Worm (Caenorhabditis elegans): Measurements from ENCODE around the gene ldp-1.

ldp-1 gene

DNA sequence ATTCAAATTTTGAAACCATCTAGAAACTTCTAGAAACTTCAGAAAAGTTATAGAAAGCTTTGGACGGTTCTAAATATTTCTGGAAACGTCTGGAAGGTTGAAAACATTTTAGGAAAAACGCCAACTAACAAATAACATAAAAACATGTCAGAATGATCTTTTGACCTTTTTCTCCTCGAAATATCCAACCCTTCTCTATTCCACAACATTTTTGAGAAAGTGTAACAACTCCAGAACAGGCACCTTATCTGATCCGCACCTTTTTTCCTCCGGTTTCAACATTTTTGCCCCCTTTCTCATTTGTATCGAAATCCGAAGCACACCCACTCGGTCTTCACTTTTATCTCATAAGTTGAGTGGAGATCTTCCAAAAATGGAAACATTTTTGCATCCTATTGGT, 17.0 kb upstream of the ldp-1 start, which contains the start of gene F22F7.3:
Gene F22F7.3 (plus strand): TSS at position 301 of the 400 bp plus-strand sequence.
- TF ChIP-seq fkh-6 (tag; optimal IDR thresholded peaks at IDR 0.05) (no peak), fkh-10 (GFP tag; optimal IDR thresholded peaks at IDR 0.05) (no peak), tbx-2 (tag; optimal IDR thresholded peaks at IDR 0.05) (no peak), nhr-11 (tag; optimal IDR thresholded peaks at IDR 0.05) (no peak), C08G9.2 (tag; optimal IDR thresholded peaks at IDR 0.05) (no peak), C38D4.7 (GFP tag; optimal IDR thresholded peaks at IDR 0.05) (no peak), K09A11.1 (tag; optimal IDR thresholded peaks at IDR 0.05; ENCODE audit: insufficient read depth) (no peak), lim-6 (tag; optimal IDR thresholded peaks at IDR 0.05) (no peak), dve-1 (tag; optimal IDR thresholded peaks at IDR 0.05) (no peak), ceh-19 (GFP tag; optimal IDR thresholded peaks at IDR 0.05) (no peak), ceh-48 (tag; optimal IDR thresholded peaks at IDR 0.05) (no peak), sdc-2 (tag; optimal IDR thresholded peaks at IDR 0.05) (no peak), sox-2 (GFP tag; IDR thresholded peaks at IDR 0.05) (no peak), gmeb-2 (tag; optimal IDR thresholded peaks at IDR 0.05) (no peak), pha-2 (tag; optimal IDR thresholded peaks at IDR 0.05) (no peak), eyg-1 (tag; optimal IDR thresholded peaks at IDR 0.05) (no peak), ets-4 (tag; optimal IDR thresholded peaks at IDR 0.05) (no peak), npax-4 (tag; optimal IDR thresholded peaks at IDR 0.05) (no peak)

DNA sequence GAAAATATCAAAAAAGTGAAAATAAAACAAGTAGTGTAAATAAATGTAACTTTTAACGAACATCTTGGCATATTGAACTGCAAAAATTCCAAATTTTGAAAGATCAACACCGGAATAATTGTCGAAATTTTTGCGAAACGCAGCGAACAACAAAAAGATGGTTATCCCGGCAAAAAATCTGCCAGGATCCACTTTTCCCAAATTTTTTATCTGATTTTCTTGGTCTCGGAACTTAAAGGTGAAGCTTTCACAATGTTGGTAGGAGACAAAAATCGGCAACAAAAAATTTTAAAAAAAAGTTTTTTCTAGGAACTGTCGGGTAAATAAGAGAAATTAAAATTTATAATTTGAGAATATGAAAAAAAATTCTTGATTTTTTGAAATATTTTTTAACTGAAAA, 8.8 kb upstream of the ldp-1 start, which contains the start of gene bgnt-1.2:
Gene bgnt-1.2 (minus strand): TSS at position 101 of the 400 bp plus-strand sequence.
- TF ChIP-seq ref-2 (tag; optimal IDR thresholded peaks at IDR 0.05) (no peak), elt-2 (tag; optimal IDR thresholded peaks at IDR 0.05) (no peak), npax-4 (tag; optimal IDR thresholded peaks at IDR 0.05) (no peak), zip-5 (tag; optimal IDR thresholded peaks at IDR 0.05) (no peak)

DNA sequence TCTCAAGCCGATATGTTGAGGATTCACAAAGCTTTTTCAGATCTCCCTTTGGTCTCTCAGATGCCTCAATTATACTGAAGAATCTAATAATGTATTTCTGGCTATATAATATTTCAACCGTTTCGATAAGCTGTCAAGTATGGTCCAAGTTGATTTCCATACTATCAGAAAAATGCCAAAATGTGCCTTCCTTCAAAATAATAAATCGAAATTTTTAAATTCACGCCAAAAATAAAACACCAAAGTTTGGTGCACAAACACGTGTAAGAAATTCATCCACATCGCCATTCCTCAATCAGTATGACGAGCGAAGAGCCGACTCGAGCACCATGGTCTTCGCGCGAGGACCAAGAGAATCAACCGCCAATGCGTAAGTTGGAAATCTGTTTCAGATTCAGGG, 7.8 kb upstream of the ldp-1 start, which contains the start of gene F22F7.11:
Gene F22F7.11 (plus strand): TSS at position 301 of the 400 bp plus-strand sequence.
- TF ChIP-seq che-1 (tag; optimal IDR thresholded peaks at IDR 0.05) (no peak), tbx-7 (tag; optimal IDR thresholded peaks at IDR 0.05) (no peak), fax-1 (tag; optimal IDR thresholded peaks at IDR 0.05) (no peak), unc-42 (tag; optimal IDR thresholded peaks at IDR 0.05) (no peak), ama-1 (optimal IDR thresholded peaks at IDR 0.05) (no peak), ceh-31 (tag; optimal IDR thresholded peaks at IDR 0.05) (no peak), syd-9 (tag; optimal IDR thresholded peaks at IDR 0.05) (no peak), dve-1 (tag; optimal IDR thresholded peaks at IDR 0.05) (no peak), madf-2 (tag; optimal IDR thresholded peaks at IDR 0.05) (no peak), T23F11.4 (GFP tag; optimal IDR thresholded peaks at IDR 0.05) (no peak), hlh-30 (tag; optimal IDR thresholded peaks at IDR 0.05; ENCODE audit: insufficient read depth) (no peak), odd-2 (tag; optimal IDR thresholded peaks at IDR 0.05) (no peak), ceh-45 (GFP tag; IDR thresholded peaks at IDR 0.05) (no peak), zip-5 (tag; optimal IDR thresholded peaks at IDR 0.05) (no peak), sdc-2 (tag; optimal IDR thresholded peaks at IDR 0.05) (no peak), unc-86 (tag; optimal IDR thresholded peaks at IDR 0.05) (no peak), elt-4 (tag; optimal IDR thresholded peaks at IDR 0.05) (no peak), ztf-16 (tag; optimal IDR thresholded peaks at IDR 0.05) (no peak), lim-6 (tag; optimal IDR thresholded peaks at IDR 0.05) (no peak)

DNA sequence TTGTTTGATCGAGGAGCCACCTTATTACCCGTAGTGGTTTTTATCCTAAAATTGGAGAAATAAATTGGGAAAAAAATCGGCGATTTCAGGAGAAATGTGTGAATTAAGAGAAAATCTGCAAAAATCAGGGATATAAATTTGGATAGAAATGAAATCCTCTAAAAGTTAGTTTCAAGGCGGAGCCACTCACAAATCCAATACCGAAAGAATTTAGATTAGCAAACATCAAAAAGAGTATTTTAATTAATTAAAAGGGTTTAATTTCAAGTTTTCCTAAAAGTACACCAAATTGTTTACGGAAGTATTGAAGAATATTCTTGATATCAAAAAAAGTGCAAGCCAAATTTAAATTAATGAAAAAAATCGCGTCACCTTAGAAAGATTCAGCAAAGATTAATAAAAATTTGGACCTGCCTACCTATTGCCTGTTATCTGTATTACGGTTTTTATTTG, 5.4 kb upstream of the ldp-1 start, which contains the start of gene F22F7.8:
Gene F22F7.8 (minus strand): TSS at position 51 of the 453 bp plus-strand sequence.
- TF ChIP-seq syd-9 (tag; optimal IDR thresholded peaks at IDR 0.05) = no peak
- TF ChIP-seq hlh-6 (tag; optimal IDR thresholded peaks at IDR 0.05) = no peak
- no peak for TF ChIP-seq pag-3 (tag; optimal IDR thresholded peaks at IDR 0.05; ENCODE audit: borderline replicate concordance)
- no peak for TF ChIP-seq ceh-31 (tag; optimal IDR thresholded peaks at IDR 0.05)
- TF ChIP-seq madf-2 (tag; optimal IDR thresholded peaks at IDR 0.05) = no peak
- TF ChIP-seq nhr-232 (tag; optimal IDR thresholded peaks at IDR 0.05) = no peak
- no peak for TF ChIP-seq ceh-19 (GFP tag; optimal IDR thresholded peaks at IDR 0.05)
- no peak for TF ChIP-seq elt-2 (tag; optimal IDR thresholded peaks at IDR 0.05)
- TF ChIP-seq ceh-6 (GFP tag; optimal IDR thresholded peaks at IDR 0.05) = no peak
- no peak for TF ChIP-seq odd-2 (tag; optimal IDR thresholded peaks at IDR 0.05)
- TF ChIP-seq C38D4.7 (GFP tag; optimal IDR thresholded peaks at IDR 0.05) = no peak
- no peak for TF ChIP-seq rnt-1 (tag; optimal IDR thresholded peaks at IDR 0.05)
- no peak for TF ChIP-seq ceh-2 (tag; optimal IDR thresholded peaks at IDR 0.05)

All from whole organism, late embryonic.